Fruit fly (Drosophila melanogaster) whole organism, embryonic: Measurements from ENCODE around the gene Ir25a.

Source experiments
- Abd-B ChIP-seq: fragments of 200-800 bp; sonication (Bioruptor generic); optimal IDR thresholded peaks from 2 replicates; lab custom pipeline; 2018; ENCODE audit warnings: missing biosample characterization, mild to moderate bottlenecking, missing genetic modification characterization, moderate library complexity
- Atf6 ChIP-seq: fragments of 200-800 bp; sonication (Bioruptor generic); IDR thresholded peaks from 2 replicates; pipeline ENCODE4 v1.3.6; 2022; ENCODE audit warnings: missing biosample characterization, missing genetic modification characterization
- Bteb2 ChIP-seq: fragments of 200-800 bp; sonication (Bioruptor generic); optimal IDR thresholded peaks from 2 replicates; lab custom pipeline; 2016; ENCODE audit warnings: missing biosample characterization, missing genetic modification characterization
- CG10274 ChIP-seq: fragments of 200-800 bp; sonication (Bioruptor generic); optimal IDR thresholded peaks from 3 replicates; lab custom pipeline; 2017; ENCODE audit warnings: missing biosample characterization, mild to moderate bottlenecking, missing genetic modification characterization
- CG10321 ChIP-seq: fragments of 200-800 bp; sonication (Bioruptor generic); IDR thresholded peaks from 2 replicates; pipeline ENCODE4 v1.3.6; 2022; ENCODE audit warnings: missing biosample characterization, missing genetic modification characterization
- CG11696 ChIP-seq: fragments of 200-800 bp; sonication (Bioruptor generic); IDR thresholded peaks from 2 replicates; pipeline ENCODE4 v1.3.6; 2022; ENCODE audit warnings: missing biosample characterization, missing genetic modification characterization
- CG12236 ChIP-seq: fragments of 200-800 bp; sonication (Bioruptor generic); optimal IDR thresholded peaks from 2 replicates; lab custom pipeline; 2016; ENCODE audit warnings: missing biosample characterization, missing genetic modification characterization
- CG12391 ChIP-seq: fragments of 200-800 bp; sonication (Bioruptor generic); optimal IDR thresholded peaks from 3 replicates; lab custom pipeline; 2018; ENCODE audit warnings: missing biosample characterization, mild to moderate bottlenecking, missing genetic modification characterization, moderate library complexity
- CG12769 ChIP-seq: fragments of 200-800 bp; sonication (Bioruptor generic); optimal IDR thresholded peaks from 2 replicates; lab custom pipeline; 2019; ENCODE audit warnings: missing biosample characterization, mild to moderate bottlenecking, missing genetic modification characterization, moderate library complexity
- CG14441 ChIP-seq: fragments of 200-800 bp; sonication (Bioruptor generic); IDR thresholded peaks from 2 replicates; pipeline ENCODE4 v1.3.6; 2022; ENCODE audit warnings: missing biosample characterization, missing genetic modification characterization
- CG14710 ChIP-seq: fragments of 200-800 bp; sonication (Bioruptor generic); optimal IDR thresholded peaks from 3 replicates; lab custom pipeline; 2019; ENCODE audit warnings: missing biosample characterization, mild to moderate bottlenecking, missing genetic modification characterization, moderate library complexity
- CG14860 ChIP-seq: fragments of 200-800 bp; sonication (Bioruptor generic); IDR thresholded peaks from 3 replicates; pipeline ENCODE4 v1.3.6; 2022; ENCODE audit warnings: missing biosample characterization, missing genetic modification characterization; ENCODE audit not compliant: partially characterized antibody
- CG15269 ChIP-seq: fragments of 200-800 bp; sonication (Bioruptor generic); optimal IDR thresholded peaks from 2 replicates; lab custom pipeline; 2018; ENCODE audit warnings: missing biosample characterization, mild to moderate bottlenecking, missing genetic modification characterization, moderate library complexity
- CG1647 ChIP-seq: fragments of 200-800 bp; sonication (Bioruptor generic); optimal IDR thresholded peaks from 3 replicates; lab custom pipeline; 2016; ENCODE audit warnings: missing biosample characterization, missing genetic modification characterization
- CG16779 ChIP-seq: fragments of 200-800 bp; sonication (Bioruptor generic); IDR thresholded peaks from 2 replicates; pipeline ENCODE4 v1.3.6; 2022; ENCODE audit warnings: missing biosample characterization, missing genetic modification characterization
- CG17186 ChIP-seq: fragments of 200-800 bp; sonication (Bioruptor generic); optimal IDR thresholded peaks from 3 replicates; lab custom pipeline; 2017; ENCODE audit warnings: missing biosample characterization, missing genetic modification reagents, missing genetic modification characterization
- CG32772 ChIP-seq: fragments of 200-800 bp; sonication (Bioruptor generic); IDR thresholded peaks from 2 replicates; pipeline ENCODE4 v1.3.6; 2022; ENCODE audit warnings: missing biosample characterization, missing genetic modification characterization
- CG4617 ChIP-seq: fragments of 200-800 bp; sonication (Bioruptor generic); optimal IDR thresholded peaks from 3 replicates; lab custom pipeline; 2016; ENCODE audit warnings: missing biosample characterization, missing genetic modification characterization, borderline replicate concordance
- CG6689 ChIP-seq: fragments of 200-800 bp; sonication (Bioruptor generic); IDR thresholded peaks from 2 replicates; pipeline ENCODE4 v1.3.6; 2022; ENCODE audit warnings: missing biosample characterization, missing genetic modification characterization
- CG6854 ChIP-seq: fragments of 200-800 bp; sonication (Bioruptor generic); optimal IDR thresholded peaks from 3 replicates; lab custom pipeline; 2017; ENCODE audit warnings: missing biosample characterization, mild to moderate bottlenecking, missing genetic modification characterization
- CG8388 ChIP-seq: fragments of 200-800 bp; sonication (Bioruptor generic); optimal IDR thresholded peaks from 2 replicates; lab custom pipeline; 2019; ENCODE audit warnings: missing biosample characterization, mild to moderate bottlenecking, missing genetic modification characterization, moderate library complexity
- CG8944 ChIP-seq: fragments of 200-800 bp; sonication (Bioruptor generic); optimal IDR thresholded peaks from 3 replicates; lab custom pipeline; 2016; ENCODE audit warnings: missing biosample characterization, missing genetic modification characterization
- CG9876 ChIP-seq: fragments of 200-800 bp; sonication (Bioruptor generic); optimal IDR thresholded peaks from 2 replicates; lab custom pipeline; 2016; ENCODE audit warnings: missing biosample characterization, missing genetic modification characterization
- CTCF ChIP-seq: fragments of 200-800 bp; sonication (Bioruptor generic); optimal IDR thresholded peaks from 2 replicates; lab custom pipeline; 2017; ENCODE audit warnings: missing biosample characterization, mild to moderate bottlenecking, missing genetic modification characterization, moderate library complexity
- CoRest ChIP-seq: fragments of 200-800 bp; sonication (Bioruptor generic); optimal IDR thresholded peaks from 3 replicates; lab custom pipeline; 2018; ENCODE audit warnings: missing biosample characterization, mild to moderate bottlenecking, missing genetic modification characterization, moderate library complexity
- Dfd ChIP-seq, 2 experiments: fragments of >200 bp; optimal IDR thresholded peaks; 2 replicates each; lab custom pipeline; 2017; ENCODE audit warnings: missing biosample characterization in 2 of 2, missing genetic modification characterization in 2 of 2
- Doc3 ChIP-seq: fragments of 200-800 bp; sonication (Bioruptor generic); IDR thresholded peaks from 3 replicates; pipeline ENCODE4 v1.3.6; 2022; ENCODE audit warnings: missing biosample characterization, missing genetic modification characterization; ENCODE audit not compliant: partially characterized antibody
- Elba2 ChIP-seq: fragments of 200-800 bp; sonication (Bioruptor generic); optimal IDR thresholded peaks from 3 replicates; lab custom pipeline; 2016; ENCODE audit warnings: missing biosample characterization, missing genetic modification characterization
- HLH54F ChIP-seq: fragments of 200-800 bp; sonication (Bioruptor generic); optimal IDR thresholded peaks from 3 replicates; lab custom pipeline; 2016; ENCODE audit warnings: missing biosample characterization, missing genetic modification characterization
- Hmr ChIP-seq: fragments of 200-800 bp; sonication (Bioruptor generic); optimal IDR thresholded peaks from 3 replicates; lab custom pipeline; 2017; ENCODE audit warnings: mild to moderate bottlenecking, missing biosample characterization, missing genetic modification reagents, missing genetic modification characterization
- Hr39 ChIP-seq: fragments of >200 bp; optimal IDR thresholded peaks from 2 replicates; lab custom pipeline; 2017
- Max ChIP-seq: fragments of 200-800 bp; sonication (Bioruptor generic); optimal IDR thresholded peaks from 2 replicates; lab custom pipeline; 2016; ENCODE audit warnings: missing biosample characterization, mild to moderate bottlenecking, missing genetic modification characterization
- Myb ChIP-seq: fragments of 200-800 bp; sonication (Bioruptor generic); optimal IDR thresholded peaks from 2 replicates; lab custom pipeline; 2016; ENCODE audit warnings: missing biosample characterization, missing genetic modification characterization
- Oli ChIP-seq: fragments of 200-800 bp; sonication (Bioruptor generic); optimal IDR thresholded peaks from 2 replicates; lab custom pipeline; 2018; ENCODE audit warnings: missing biosample characterization, mild to moderate bottlenecking, missing genetic modification characterization, moderate library complexity
- Opbp ChIP-seq: fragments of 200-800 bp; sonication (Bioruptor generic); IDR thresholded peaks from 3 replicates; pipeline ENCODE4 v1.3.6; 2022; ENCODE audit warnings: missing biosample characterization, missing genetic modification characterization; ENCODE audit not compliant: partially characterized antibody
- Xbp1 ChIP-seq: fragments of 200-800 bp; sonication (Bioruptor generic); optimal IDR thresholded peaks from 3 replicates; lab custom pipeline; 2016; ENCODE audit warnings: missing biosample characterization, mild to moderate bottlenecking, missing genetic modification characterization
- az2 ChIP-seq: fragments of 200-800 bp; sonication (Bioruptor generic); optimal IDR thresholded peaks from 3 replicates; lab custom pipeline; 2016; ENCODE audit warnings: missing biosample characterization, missing genetic modification characterization
- cg ChIP-seq: fragments of 200-800 bp; sonication (Bioruptor generic); optimal IDR thresholded peaks from 3 replicates; lab custom pipeline; 2019; ENCODE audit warnings: missing biosample characterization, mild to moderate bottlenecking, missing genetic modification characterization, moderate library complexity
- emc ChIP-seq: fragments of 200-800 bp; sonication (Bioruptor generic); optimal IDR thresholded peaks from 2 replicates; lab custom pipeline; 2016; ENCODE audit warnings: missing biosample characterization, missing genetic modification characterization
- ems ChIP-seq: fragments of 200-800 bp; sonication (Bioruptor generic); optimal IDR thresholded peaks from 3 replicates; lab custom pipeline; 2016; ENCODE audit warnings: missing biosample characterization, missing genetic modification characterization
- gce ChIP-seq: fragments of 200-800 bp; sonication (Bioruptor generic); IDR thresholded peaks from 3 replicates; pipeline ENCODE4 v1.3.6; 2022; ENCODE audit warnings: missing biosample characterization, missing genetic modification characterization
- jing ChIP-seq: fragments of 200-800 bp; sonication (Bioruptor generic); optimal IDR thresholded peaks from 2 replicates; lab custom pipeline; 2018; ENCODE audit warnings: missing biosample characterization, mild to moderate bottlenecking, missing genetic modification characterization
- lilli ChIP-seq: fragments of 200-800 bp; sonication (Bioruptor generic); optimal IDR thresholded peaks from 3 replicates; lab custom pipeline; 2016; ENCODE audit warnings: missing biosample characterization, missing genetic modification characterization
- mam ChIP-seq: fragments of 200-800 bp; sonication (Bioruptor generic); optimal IDR thresholded peaks from 3 replicates; lab custom pipeline; 2016; ENCODE audit warnings: missing biosample characterization, missing genetic modification characterization
- nau ChIP-seq: fragments of 200-800 bp; sonication (Bioruptor generic); optimal IDR thresholded peaks from 3 replicates; lab custom pipeline; 2017; ENCODE audit warnings: missing biosample characterization, mild to moderate bottlenecking, missing genetic modification characterization, missing genetic modification reagents
- p53 ChIP-seq: fragments of 200-800 bp; sonication (Bioruptor generic); optimal IDR thresholded peaks from 2 replicates; lab custom pipeline; 2016; ENCODE audit warnings: missing biosample characterization, missing genetic modification characterization
- pita ChIP-seq: fragments of 200-800 bp; sonication (Bioruptor generic); optimal IDR thresholded peaks from 2 replicates; lab custom pipeline; 2017; ENCODE audit warnings: missing biosample characterization, mild to moderate bottlenecking, missing genetic modification characterization
- run ChIP-seq: fragments of 200-800 bp; sonication (Bioruptor generic); optimal IDR thresholded peaks from 3 replicates; lab custom pipeline; 2018; ENCODE audit warnings: missing biosample characterization, mild to moderate bottlenecking, missing genetic modification characterization
- sna ChIP-seq: fragments of 200-800 bp; sonication (Bioruptor generic); IDR thresholded peaks from 2 replicates; pipeline ENCODE4 v1.3.6; 2022; ENCODE audit warnings: missing biosample characterization, missing genetic modification characterization; ENCODE audit not compliant: partially characterized antibody
- stc ChIP-seq: fragments of 200-800 bp; sonication (Bioruptor generic); IDR thresholded peaks from 2 replicates; pipeline ENCODE4 v1.3.6; 2022; ENCODE audit warnings: missing biosample characterization, missing genetic modification characterization
- usp ChIP-seq: fragments of >200 bp; optimal IDR thresholded peaks from 2 replicates; lab custom pipeline; 2017; ENCODE audit warnings: missing biosample characterization, missing genetic modification characterization
- wdn ChIP-seq: fragments of 200-800 bp; sonication (Bioruptor generic); IDR thresholded peaks from 2 replicates; pipeline ENCODE4 v1.3.6; 2022; ENCODE audit warnings: missing biosample characterization, missing genetic modification characterization
- yki ChIP-seq: fragments of >200 bp; optimal IDR thresholded peaks from 3 replicates; lab custom pipeline; 2018
- zfh2 ChIP-seq: fragments of 200-800 bp; sonication (Bioruptor generic); optimal IDR thresholded peaks from 2 replicates; lab custom pipeline; 2016; ENCODE audit warnings: missing biosample characterization, missing genetic modification characterization

Gene Ir25a

dm6 chr2L:4854822-4855221 lies 19.7 kb upstream of the Ir25a start (continued):
- TF ChIP-seq CG11696 (GFP tag; lab: Robert Waterston, UW): no peak
- TF ChIP-seq CG14860 (GFP tag; lab: Robert Waterston, UW): no peak
- no peak for TF ChIP-seq jing (GFP tag; lab: Kevin White, UChicago)
- TF ChIP-seq pita: no peak
- no peak for TF ChIP-seq Dfd (GFP tag; optimal IDR thresholded peaks at IDR 0.05; lab: Kevin White, UChicago)
- no peak for TF ChIP-seq Atf6 (GFP tag; lab: Robert Waterston, UW)
- TF ChIP-seq zfh2 (GFP tag; lab: Kevin White, UChicago): no peak
- no peak for TF ChIP-seq CG6854 (GFP tag; lab: Kevin White, UChicago)
- no peak for TF ChIP-seq CTCF (GFP tag; lab: Kevin White, UChicago)
- no peak for TF ChIP-seq usp (GFP tag; lab: Kevin White, UChicago)
- TF ChIP-seq sna: no peak
- TF ChIP-seq CG9876 (GFP tag; lab: Kevin White, UChicago): no peak
- TF ChIP-seq ems (GFP tag; lab: Kevin White, UChicago): no peak
- TF ChIP-seq CG14710: no peak
- 0 out of 2 replicates have a peak, but pooled peaks have one; percentile 21 for TF ChIP-seq CG6689 (GFP tag; lab: Robert Waterston, UW)
- TF ChIP-seq CG10274: no peak
- TF ChIP-seq Max: no peak
- peak; percentile 18 for TF ChIP-seq lilli (GFP tag; lab: Kevin White, UChicago)
- TF ChIP-seq CG8388 (GFP tag; lab: Kevin White, UChicago): no peak
- TF ChIP-seq emc (GFP tag; lab: Kevin White, UChicago): no peak
- no peak for TF ChIP-seq CG12391 (tag; lab: Kevin White, UChicago)
- TF ChIP-seq CG16779 (GFP tag; lab: Robert Waterston, UW): no peak
- TF ChIP-seq CG10321 (GFP tag; lab: Robert Waterston, UW): no peak
- TF ChIP-seq az2 (GFP tag; lab: Kevin White, UChicago): peak; percentile 2
- peak; percentile 10 for TF ChIP-seq Myb (GFP tag; lab: Kevin White, UChicago)
- TF ChIP-seq CG1647 (GFP tag; lab: Kevin White, UChicago): no peak
- no peak for TF ChIP-seq wdn
- no peak for TF ChIP-seq Opbp
- no peak for TF ChIP-seq CG32772 (GFP tag; lab: Robert Waterston, UW)
- no peak for TF ChIP-seq yki (lab: Kevin White, UChicago)
- TF ChIP-seq mam (GFP tag; lab: Kevin White, UChicago): no peak
- no peak for TF ChIP-seq CG4617
- no peak for TF ChIP-seq gce (GFP tag; lab: Robert Waterston, UW)
- peak; percentile 2 for TF ChIP-seq CoRest
- peak; percentile 6 for TF ChIP-seq Oli
- no peak for TF ChIP-seq CG14441
- peak; percentile 25 for TF ChIP-seq CG15269 (tag; lab: Kevin White, UChicago)
- no peak for TF ChIP-seq Abd-B (GFP tag; lab: Kevin White, UChicago)
- no peak for TF ChIP-seq Doc3
- no peak for TF ChIP-seq Elba2 (GFP tag; lab: Kevin White, UChicago)
- no peak for TF ChIP-seq CG12236 (GFP tag; lab: Kevin White, UChicago)
- TF ChIP-seq stc (GFP tag; lab: Robert Waterston, UW): no peak
- peak; percentile 24 for TF ChIP-seq Xbp1
- TF ChIP-seq run (tag; lab: Kevin White, UChicago): no peak
- TF ChIP-seq CG8944 (GFP tag; lab: Kevin White, UChicago): no peak
- TF ChIP-seq Hr39 (lab: Kevin White, UChicago): no peak
- TF ChIP-seq cg: no peak
- no peak for TF ChIP-seq HLH54F
- TF ChIP-seq p53 (GFP tag; lab: Kevin White, UChicago): no peak
- TF ChIP-seq nau (GFP tag; lab: Kevin White, UChicago): no peak
- TF ChIP-seq Hmr (GFP tag; lab: Kevin White, UChicago): peak; percentile 12
- TF ChIP-seq CG12769: no peak
- no peak for TF ChIP-seq CG17186 (GFP tag; lab: Kevin White, UChicago)
- TF ChIP-seq Bteb2 (GFP tag; lab: Kevin White, UChicago): no peak
